Worm (Caenorhabditis elegans) whole organism, late embryonic: Measurements from ENCODE around the gene C16B8.3.

Experiments used
- K02D7.2 ChIP-seq: sonication (generic microtip); optimal IDR thresholded peaks from 2 replicates; lab custom pipeline; 2017; ENCODE audit warnings: mild to moderate bottlenecking, missing genetic modification characterization, missing compliant biosample characterization
- T23F11.4 ChIP-seq: fragments of 200-800 bp; sonication (Bioruptor generic); optimal IDR thresholded peaks from 2 replicates; lab custom pipeline; 2018; ENCODE audit warnings: mild to moderate bottlenecking, missing genetic modification characterization, missing compliant biosample characterization
- ceh-9 ChIP-seq: sonication (generic microtip); optimal IDR thresholded peaks from 2 replicates; lab custom pipeline; 2016; ENCODE audit warnings: mild to moderate bottlenecking, missing genetic modification characterization, inconsistent platforms, missing compliant biosample characterization
- dmd-4 ChIP-seq: sonication (generic microtip); optimal IDR thresholded peaks from 2 replicates; lab custom pipeline; 2016; ENCODE audit warnings: borderline replicate concordance, missing genetic modification characterization, missing compliant biosample characterization
- fkh-6 ChIP-seq: sonication (generic microtip); optimal IDR thresholded peaks from 2 replicates; lab custom pipeline; 2016; ENCODE audit warnings: missing genetic modification characterization, missing compliant biosample characterization
- pha-4 ChIP-seq: fragments of 150-350 bp; optimal IDR thresholded peaks from 2 replicates; lab custom pipeline; 2018; ENCODE audit warnings: missing biosample characterization, missing genetic modification reagents, missing genetic modification characterization
- pqm-1 ChIP-seq: sonication (generic microtip); optimal IDR thresholded peaks from 2 replicates; lab custom pipeline; 2016; ENCODE audit warnings: missing genetic modification characterization, missing compliant biosample characterization
- sdc-2 ChIP-seq: sonication (generic microtip); optimal IDR thresholded peaks from 2 replicates; lab custom pipeline; 2016; ENCODE audit warnings: missing genotype, missing genetic modification characterization, missing compliant biosample characterization
- syd-9 ChIP-seq: sonication (generic microtip); optimal IDR thresholded peaks from 2 replicates; lab custom pipeline; 2016; ENCODE audit warnings: mild to moderate bottlenecking, missing genetic modification characterization, moderate library complexity, missing compliant biosample characterization
- tbx-2 ChIP-seq: sonication (generic microtip); optimal IDR thresholded peaks from 2 replicates; lab custom pipeline; 2016; ENCODE audit warnings: missing genetic modification characterization, missing compliant biosample characterization
- unc-42 ChIP-seq: sonication (generic microtip); optimal IDR thresholded peaks from 2 replicates; lab custom pipeline; 2016; ENCODE audit warnings: missing genotype, missing genetic modification characterization, missing compliant biosample characterization
- unc-55 ChIP-seq: sonication (generic microtip); optimal IDR thresholded peaks from 2 replicates; lab custom pipeline; 2017; ENCODE audit warnings: missing biosample characterization, missing genetic modification reagents, missing genetic modification characterization
- unc-86 ChIP-seq: sonication (generic microtip); optimal IDR thresholded peaks from 2 replicates; lab custom pipeline; 2016; ENCODE audit warnings: missing genetic modification characterization, missing compliant biosample characterization

- TF ChIP-seq K02D7.2 (tag; lab: Kevin White, UChicago) (no peak), sdc-2 (tag; lab: Kevin White, UChicago) (no peak), unc-42 (tag; lab: Kevin White, UChicago) (no peak), unc-86 (tag; lab: Kevin White, UChicago) (no peak), T23F11.4 (GFP tag; lab: Kevin White, UChicago) (no peak), dmd-4 (tag; lab: Kevin White, UChicago) (no peak), ceh-9 (tag; lab: Kevin White, UChicago) (no peak), syd-9 (no peak), fkh-6 (tag; lab: Kevin White, UChicago) (no peak), unc-55 (no peak), tbx-2 (no peak), pqm-1 (tag; lab: Kevin White, UChicago) (no peak), pha-4 (tag; lab: Kevin White, UChicago) (no peak)
Observed at ce11 chrX:3982370-3982769, 13.9 kb upstream of the C16B8.3 start.
